Fruit fly (Drosophila melanogaster): Measurements from ENCODE around the gene CG42813.

CG42813 gene

DNA sequence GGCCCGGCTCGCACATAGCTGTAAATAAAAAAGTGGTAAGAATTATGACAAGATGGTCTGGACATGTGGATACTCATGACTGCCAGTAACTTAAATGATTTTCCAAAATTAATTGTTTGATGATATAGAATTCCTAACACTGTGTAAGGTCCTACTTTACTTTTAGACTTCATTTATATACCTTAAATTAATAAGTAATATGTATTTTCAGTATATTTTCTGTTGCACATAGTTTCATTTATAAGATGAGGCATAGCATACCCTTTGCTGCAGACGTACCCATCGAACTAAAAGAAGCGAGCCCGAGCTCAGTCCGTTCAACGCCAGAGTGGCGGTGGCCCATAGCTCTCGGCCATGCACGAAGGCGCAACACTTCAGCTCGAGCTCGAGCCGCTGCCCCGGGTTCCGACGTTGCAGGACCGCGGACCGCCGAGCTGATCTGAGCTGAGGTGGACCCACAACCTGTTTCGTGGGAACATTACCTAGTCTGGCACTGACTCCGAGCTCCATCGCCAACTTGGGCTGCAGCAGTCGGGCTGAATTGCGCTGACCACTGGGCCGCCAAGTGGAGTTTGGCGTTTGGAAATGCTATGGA is 10.8 kb downstream of the CG42813 start (continued):
- TF ChIP-seq exex (tag; optimal IDR thresholded peaks at IDR 0.05) (no peak), CG9609 (GFP tag; optimal IDR thresholded peaks at IDR 0.05) (no peak), CG17612 (GFP tag; IDR thresholded peaks at IDR 0.05) (no peak), CG18262 (tag; optimal IDR thresholded peaks at IDR 0.05) (peak; percentile 47), lov (optimal IDR thresholded peaks at IDR 0.05) (no peak), lov (GFP tag; IDR thresholded peaks at IDR 0.05) (no peak), Pdp1 (GFP tag; optimal IDR thresholded peaks at IDR 0.05) (no peak), PHDP (tag; optimal IDR thresholded peaks at IDR 0.05) (no peak), CG9727 (GFP tag; optimal IDR thresholded peaks at IDR 0.05) (no peak), CG31441 (GFP tag; IDR thresholded peaks at IDR 0.05) (0 out of 2 replicates have a peak, but pooled peaks have one; percentile 35), nmo (GFP tag; optimal IDR thresholded peaks at IDR 0.05) (peak; percentile 36), Dfd (GFP tag; optimal IDR thresholded peaks at IDR 0.05) (no peak), D19A (tag; optimal IDR thresholded peaks at IDR 0.05) (peak; percentile 21), btn (GFP tag; optimal IDR thresholded peaks at IDR 0.05) (no peak), Deaf1 (tag; optimal IDR thresholded peaks at IDR 0.05) (peak; percentile 30), fd102C (GFP tag; optimal IDR thresholded peaks at IDR 0.05) (no peak), vvl (GFP tag; IDR thresholded peaks at IDR 0.05) (no peak), CkIIα-i1 (GFP tag; IDR thresholded peaks at IDR 0.05) (no peak), Blimp-1 (GFP tag; optimal IDR thresholded peaks at IDR 0.05) (peak; percentile 22), Jarid2 (GFP tag; optimal IDR thresholded peaks at IDR 0.05) (no peak), Lim3 (GFP tag; IDR thresholded peaks at IDR 0.05) (no peak), CG15601 (tag; optimal IDR thresholded peaks at IDR 0.05) (peak; percentile 24), CG2712 (tag; optimal IDR thresholded peaks at IDR 0.05) (peak; percentile 50), Chrac-16 (GFP tag; optimal IDR thresholded peaks at IDR 0.05) (no peak), amos (GFP tag; IDR thresholded peaks at IDR 0.05; ENCODE audit: partially characterized antibody) (no peak), CG12104 (GFP tag; optimal IDR thresholded peaks at IDR 0.05) (no peak), CG10462 (GFP tag; optimal IDR thresholded peaks at IDR 0.05) (no peak), Med (GFP tag) (peak; percentile 16), CG32532 (GFP tag; IDR thresholded peaks at IDR 0.05) (no peak), Drgx (GFP tag; IDR thresholded peaks at IDR 0.05) (peak; percentile 47; the same call in 1 of the 2 replicates), CG30020 (tag; optimal IDR thresholded peaks at IDR 0.05) (no peak), dmrt11E (tag; optimal IDR thresholded peaks at IDR 0.05) (peak; percentile 28), CG32772 (GFP tag; IDR thresholded peaks at IDR 0.05) (no peak), CG15514 (GFP tag; optimal IDR thresholded peaks at IDR 0.05) (no peak), CG11085 (GFP tag; IDR thresholded peaks at IDR 0.05) (no peak), CG10267 (tag; optimal IDR thresholded peaks at IDR 0.05) (peak; percentile 12), MBD-R2 (GFP tag; IDR thresholded peaks at IDR 0.05) (no peak), pb (GFP tag; optimal IDR thresholded peaks at IDR 0.05) (no peak), bigmax (GFP tag; optimal IDR thresholded peaks at IDR 0.05) (no peak), CG10979 (tag; optimal IDR thresholded peaks at IDR 0.05) (peak; percentile 55), fd96Cb (tag; optimal IDR thresholded peaks at IDR 0.05) (peak; percentile 20), sd (tag; optimal IDR thresholded peaks at IDR 0.05) (no peak), pan (optimal IDR thresholded peaks at IDR 0.05) (no peak), pan (GFP tag; optimal IDR thresholded peaks at IDR 0.05 in 1 of 2, IDR thresholded peaks at IDR 0.05 in 1 of 2) (peak in 1 of 2 experiments; percentile 41), ara (GFP tag; IDR thresholded peaks at IDR 0.05) (no peak), lbe (GFP tag; optimal IDR thresholded peaks at IDR 0.05) (peak; percentile 41), Ssrp (tag; optimal IDR thresholded peaks at IDR 0.05) (peak; percentile 0), D19B (GFP tag; optimal IDR thresholded peaks at IDR 0.05) (peak; percentile 49), bsh (GFP tag; optimal IDR thresholded peaks at IDR 0.05) (peak; percentile 45 to 54), CG16863 (GFP tag; optimal IDR thresholded peaks at IDR 0.05) (no peak)
